Fruit fly (Drosophila melanogaster): ENCODE results near the gene gcm2.
A peak's percentile ranks its signal among the peaks of the same experiment; 100 is the strongest.

Gene gcm2

DNA sequence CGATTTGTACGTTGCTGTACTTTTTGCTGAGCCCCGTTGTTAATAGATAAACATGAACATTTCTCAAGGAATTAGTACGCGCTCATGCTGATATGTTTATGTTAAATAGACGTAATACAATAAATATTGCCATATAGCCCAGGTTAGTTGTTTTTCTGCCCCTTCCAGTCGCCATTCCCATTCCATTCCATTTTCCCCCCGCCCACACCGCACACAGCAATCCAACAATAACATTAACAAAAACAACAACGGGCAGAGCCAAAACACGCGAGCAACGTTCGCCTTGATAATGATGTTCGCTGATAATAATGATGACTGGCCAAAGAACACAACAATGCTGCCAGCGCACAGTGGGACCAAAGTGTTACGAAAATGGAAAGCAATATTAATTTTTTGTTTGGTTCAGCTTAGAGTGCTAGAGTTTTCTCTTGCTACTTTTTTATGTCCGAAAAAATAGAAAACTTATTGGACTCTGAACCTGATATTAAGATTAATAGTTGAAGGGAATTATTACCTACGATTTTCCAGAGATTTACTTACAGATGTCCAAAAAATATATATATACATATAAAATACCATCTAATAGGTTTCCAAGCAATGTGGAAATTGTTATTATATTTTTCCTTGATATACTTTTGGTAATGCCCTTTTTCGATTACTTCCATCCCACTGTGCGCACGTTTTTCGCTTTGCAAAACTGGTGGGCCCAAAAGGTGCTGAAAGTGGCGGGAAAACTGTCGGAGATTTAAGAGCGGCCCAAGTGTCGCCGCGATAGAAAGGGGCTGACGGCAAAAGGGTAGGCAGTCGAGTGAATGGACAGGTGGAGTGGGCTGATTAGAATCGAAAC lies 38.6 kb upstream of the gcm2 start (continued):
- peak; percentile 98 for TF ChIP-seq CG8924 (tag; optimal IDR thresholded peaks at IDR 0.05)
- no peak for TF ChIP-seq CG7745 (tag; optimal IDR thresholded peaks at IDR 0.05)
- peak; percentile 98 for TF ChIP-seq cwo (GFP tag; optimal IDR thresholded peaks at IDR 0.05)
- TF ChIP-seq vfl (GFP tag; optimal IDR thresholded peaks at IDR 0.05) = peak; percentile 92
- peak; percentile 87 for TF ChIP-seq corto (GFP tag; optimal IDR thresholded peaks at IDR 0.05)
- peak; percentile 80 for TF ChIP-seq Hmx (GFP tag; optimal IDR thresholded peaks at IDR 0.05)
- peak; percentile 88 for TF ChIP-seq CG3847 (GFP tag; IDR thresholded peaks at IDR 0.05)
- peak; percentile 79 for TF ChIP-seq dm (GFP tag; optimal IDR thresholded peaks at IDR 0.05)
- TF ChIP-seq CG5245 (GFP tag; optimal IDR thresholded peaks at IDR 0.05) = peak; percentile 92
- peak; percentile 87 for TF ChIP-seq Nf-YB (GFP tag; optimal IDR thresholded peaks at IDR 0.05)
- TF ChIP-seq Dref (GFP tag; IDR thresholded peaks at IDR 0.05) = no peak
- TF ChIP-seq unc-4 (GFP tag; IDR thresholded peaks at IDR 0.05; ENCODE audit: partially characterized antibody) = no peak; the same call in 1 of the 2 replicates
- TF ChIP-seq repo (GFP tag; optimal IDR thresholded peaks at IDR 0.05) = peak; percentile 49
- peak; percentile 10 for TF ChIP-seq CG4360 (GFP tag; IDR thresholded peaks at IDR 0.05)
- TF ChIP-seq CG8290 (GFP tag; optimal IDR thresholded peaks at IDR 0.05) = peak; percentile 92
- peak; percentile 59 to 76 for TF ChIP-seq CG8290 (tag; optimal IDR thresholded peaks at IDR 0.05)
- peak; percentile 97 for TF ChIP-seq caup (GFP tag; optimal IDR thresholded peaks at IDR 0.05; ENCODE audit: severe bottlenecking)
- peak; percentile 53 for TF ChIP-seq CG3163 (GFP tag; optimal IDR thresholded peaks at IDR 0.05)
- peak; percentile 97 for TF ChIP-seq CG18619 (GFP tag; optimal IDR thresholded peaks at IDR 0.05)
- TF ChIP-seq salm (tag; optimal IDR thresholded peaks at IDR 0.05) = peak; percentile 93
- no peak for TF ChIP-seq CG8478 (optimal IDR thresholded peaks at IDR 0.05)
- peak; percentile 92 for TF ChIP-seq CG15696 (tag; optimal IDR thresholded peaks at IDR 0.05)
- TF ChIP-seq Gug (GFP tag; IDR thresholded peaks at IDR 0.05) = peak; percentile 77; the same call in 3 of the 4 replicates
- 0 out of 2 replicates have a peak, but pooled peaks have one; percentile 7 for TF ChIP-seq ham (GFP tag; IDR thresholded peaks at IDR 0.05)
- TF ChIP-seq wdn (GFP tag; IDR thresholded peaks at IDR 0.05) = no peak; the same call in 1 of the 2 replicates
- TF ChIP-seq schlank (tag; optimal IDR thresholded peaks at IDR 0.05) = peak; percentile 83
- peak; percentile 35; the same call in 1 of the 2 replicates for TF ChIP-seq Dip2 (GFP tag; IDR thresholded peaks at IDR 0.05)
- 0 out of 2 replicates have a peak, but pooled peaks have one; percentile 78 for TF ChIP-seq rib (GFP tag; IDR thresholded peaks at IDR 0.05)
- TF ChIP-seq Hr39 (optimal IDR thresholded peaks at IDR 0.05) = no peak
- peak; percentile 78 for TF ChIP-seq CG3065 (GFP tag; optimal IDR thresholded peaks at IDR 0.05)
- TF ChIP-seq jumu (GFP tag; optimal IDR thresholded peaks at IDR 0.05) = peak; percentile 74
- TF ChIP-seq br (optimal IDR thresholded peaks at IDR 0.05) = no peak
- no peak for TF ChIP-seq Lpt (GFP tag; optimal IDR thresholded peaks at IDR 0.05)
- TF ChIP-seq HLHmδ (GFP tag; optimal IDR thresholded peaks at IDR 0.05) = no peak
- TF ChIP-seq CG34224 (GFP tag; IDR thresholded peaks at IDR 0.05; ENCODE audit: partially characterized antibody) = 0 out of 3 replicates have a peak, but pooled peaks have one; percentile 26
- no peak for TF ChIP-seq sc (optimal IDR thresholded peaks at IDR 0.05)
- TF ChIP-seq sc (GFP tag; optimal IDR thresholded peaks at IDR 0.05) = peak; percentile 95
- peak; percentile 96 for TF ChIP-seq CG6854 (GFP tag; optimal IDR thresholded peaks at IDR 0.05)
- peak; percentile 82 for TF ChIP-seq CG11247 (GFP tag; IDR thresholded peaks at IDR 0.05)
- no peak for TF ChIP-seq pita (GFP tag; optimal IDR thresholded peaks at IDR 0.05)
- TF ChIP-seq da (GFP tag; optimal IDR thresholded peaks at IDR 0.05) = peak; percentile 21
- peak; percentile 52 for TF ChIP-seq NC2β (GFP tag; optimal IDR thresholded peaks at IDR 0.05)
- TF ChIP-seq CG7928 (GFP tag; optimal IDR thresholded peaks at IDR 0.05) = peak; percentile 77
- TF ChIP-seq Ravus (GFP tag; IDR thresholded peaks at IDR 0.05) = peak; percentile 74
- peak; percentile 81 for TF ChIP-seq CG2116 (GFP tag; optimal IDR thresholded peaks at IDR 0.05)
- TF ChIP-seq ems (GFP tag; optimal IDR thresholded peaks at IDR 0.05) = peak; percentile 89
- TF ChIP-seq Meics (GFP tag; optimal IDR thresholded peaks at IDR 0.05) = peak; percentile 98
- TF ChIP-seq HLH4C (GFP tag; IDR thresholded peaks at IDR 0.05; ENCODE audit: partially characterized antibody) = no peak; the same call in 2 of the 3 replicates
- TF ChIP-seq Usf (GFP tag; optimal IDR thresholded peaks at IDR 0.05) = peak; percentile 94
- peak; percentile 82 for TF ChIP-seq CG31224 (GFP tag; IDR thresholded peaks at IDR 0.05)

Data from whole organism, embryonic.